Worm (Caenorhabditis elegans): ENCODE results near the gene T22D1.17.

T22D1.17 gene

ce11 chrIV:6907487-6907886 lies 1.7 kb downstream of the T22D1.17 start:
- no peak for TF ChIP-seq pha-4 (tag; optimal IDR thresholded peaks at IDR 0.05)
- TF ChIP-seq drap-1 (GFP tag; optimal IDR thresholded peaks at IDR 0.05) = no peak
- TF ChIP-seq snpc-4 (tag; optimal IDR thresholded peaks at IDR 0.05) = no peak
- no peak for TF ChIP-seq flh-1 (GFP tag; optimal IDR thresholded peaks at IDR 0.05)
- TF ChIP-seq sem-2 (GFP tag; optimal IDR thresholded peaks at IDR 0.05) = no peak
- TF ChIP-seq nhr-237 (tag; optimal IDR thresholded peaks at IDR 0.05) = no peak
- TF ChIP-seq ham-2 (GFP tag; optimal IDR thresholded peaks at IDR 0.05) = no peak
- TF ChIP-seq nhr-28 (tag; optimal IDR thresholded peaks at IDR 0.05) = no peak
- TF ChIP-seq bed-3 (GFP tag; optimal IDR thresholded peaks at IDR 0.05) = no peak
- no peak for TF ChIP-seq elt-3 (tag; optimal IDR thresholded peaks at IDR 0.05)
- TF ChIP-seq M03D4.4 (tag; optimal IDR thresholded peaks at IDR 0.05) = no peak
- no peak for TF ChIP-seq zip-8 (tag; optimal IDR thresholded peaks at IDR 0.05)
- TF ChIP-seq nhr-12 (tag; optimal IDR thresholded peaks at IDR 0.05) = no peak
- TF ChIP-seq hlh-1 (tag; optimal IDR thresholded peaks at IDR 0.05) = no peak
- no peak for TF ChIP-seq lsy-2 (tag; optimal IDR thresholded peaks at IDR 0.05)
- TF ChIP-seq unc-120 (tag; optimal IDR thresholded peaks at IDR 0.05; ENCODE audit: poor library complexity, severe bottlenecking) = no peak

ce11 chrIV:6909863-6910733 lies 4.3 kb downstream of the T22D1.17 start, which contains the start of the genes rpn-1 and ribo-1:
rpn-1 (minus strand) TSS chrIV:6909913.
ribo-1 (plus strand) TSS chrIV:6910683.
- TF ChIP-seq ceh-39 (tag; optimal IDR thresholded peaks at IDR 0.05) = no peak
- peak; percentile 15 for TF ChIP-seq mep-1 (tag; optimal IDR thresholded peaks at IDR 0.05)
- TF ChIP-seq nhr-237 (tag; optimal IDR thresholded peaks at IDR 0.05) = peak; percentile 22

ce11 chrIV:6912851-6913588 lies 7.2 kb downstream of the T22D1.17 start, which contains the start of gene T22D1.3:
T22D1.3 (plus strand) TSS chrIV:6913538.
- TF ChIP-seq mls-2 (tag; optimal IDR thresholded peaks at IDR 0.05) = no peak
- TF ChIP-seq ceh-83 (GFP tag; optimal IDR thresholded peaks at IDR 0.05) = no peak
- TF ChIP-seq bed-3 (GFP tag; optimal IDR thresholded peaks at IDR 0.05) = no peak
- no peak for TF ChIP-seq elt-3 (tag; optimal IDR thresholded peaks at IDR 0.05)

- TF ChIP-seq nhr-76 (tag; optimal IDR thresholded peaks at IDR 0.05) (no peak), M03D4.4 (tag; optimal IDR thresholded peaks at IDR 0.05) (no peak), drap-1 (GFP tag; optimal IDR thresholded peaks at IDR 0.05) (no peak), elt-3 (tag; optimal IDR thresholded peaks at IDR 0.05) (no peak), hlh-1 (tag; optimal IDR thresholded peaks at IDR 0.05) (no peak), cnd-1 (tag; optimal IDR thresholded peaks at IDR 0.05) (no peak), bed-3 (GFP tag; optimal IDR thresholded peaks at IDR 0.05) (no peak), sptf-1 (tag; optimal IDR thresholded peaks at IDR 0.05) (no peak), ceh-39 (tag; optimal IDR thresholded peaks at IDR 0.05) (no peak), blmp-1 (tag; optimal IDR thresholded peaks at IDR 0.05) (no peak), nhr-237 (tag; optimal IDR thresholded peaks at IDR 0.05) (no peak), lin-32 (GFP tag; optimal IDR thresholded peaks at IDR 0.05) (no peak), nhr-28 (tag; optimal IDR thresholded peaks at IDR 0.05) (no peak), nhr-2 (tag; optimal IDR thresholded peaks at IDR 0.05) (no peak), ceh-43 (GFP tag; optimal IDR thresholded peaks at IDR 0.05) (no peak), unc-120 (tag; optimal IDR thresholded peaks at IDR 0.05; ENCODE audit: poor library complexity, severe bottlenecking) (no peak), pha-4 (tag; optimal IDR thresholded peaks at IDR 0.05) (no peak), lsy-2 (tag; optimal IDR thresholded peaks at IDR 0.05) (no peak), unc-62 (GFP tag; optimal IDR thresholded peaks at IDR 0.05) (no peak)
Measured at ce11 chrIV:6916831-6917230, 11.0 kb downstream of the T22D1.17 start.

ce11 chrIV:6919318-6919717 lies 13.5 kb downstream of the T22D1.17 start, which contains the start of gene ruvb-2:
ruvb-2 (minus strand) TSS chrIV:6919406.
- no peak for TF ChIP-seq ceh-83 (GFP tag; optimal IDR thresholded peaks at IDR 0.05)
- TF ChIP-seq ceh-43 (GFP tag; optimal IDR thresholded peaks at IDR 0.05) = peak; percentile 42
- no peak for TF ChIP-seq unc-39 (tag; optimal IDR thresholded peaks at IDR 0.05)
- TF ChIP-seq sptf-1 (tag; optimal IDR thresholded peaks at IDR 0.05) = peak; percentile 38
- TF ChIP-seq lin-13 (tag; optimal IDR thresholded peaks at IDR 0.05) = peak; percentile 58
- no peak for TF ChIP-seq ceh-39 (tag; optimal IDR thresholded peaks at IDR 0.05)
- TF ChIP-seq ces-1 (GFP tag; optimal IDR thresholded peaks at IDR 0.05) = peak; percentile 93
- TF ChIP-seq drap-1 (GFP tag; optimal IDR thresholded peaks at IDR 0.05) = no peak
- TF ChIP-seq hlh-1 (tag; optimal IDR thresholded peaks at IDR 0.05) = no peak
- TF ChIP-seq lsy-2 (tag; optimal IDR thresholded peaks at IDR 0.05) = peak; percentile 81
- no peak for TF ChIP-seq sem-2 (GFP tag; optimal IDR thresholded peaks at IDR 0.05)
- no peak for TF ChIP-seq nhr-12 (tag; optimal IDR thresholded peaks at IDR 0.05)
- TF ChIP-seq nhr-76 (tag; optimal IDR thresholded peaks at IDR 0.05) = no peak
- no peak for TF ChIP-seq ztf-11 (tag; optimal IDR thresholded peaks at IDR 0.05)
- no peak for TF ChIP-seq zip-8 (tag; optimal IDR thresholded peaks at IDR 0.05)
- no peak for TF ChIP-seq bed-3 (GFP tag; optimal IDR thresholded peaks at IDR 0.05)
- TF ChIP-seq unc-120 (tag; optimal IDR thresholded peaks at IDR 0.05; ENCODE audit: poor library complexity, severe bottlenecking) = no peak
- TF ChIP-seq elt-1 (tag; optimal IDR thresholded peaks at IDR 0.05; ENCODE audit: borderline replicate concordance, insufficient read depth) = no peak
- no peak for TF ChIP-seq tbx-8 (GFP tag; optimal IDR thresholded peaks at IDR 0.05)
- peak; percentile 27 for TF ChIP-seq blmp-1 (tag; optimal IDR thresholded peaks at IDR 0.05)
- TF ChIP-seq mep-1 (tag; optimal IDR thresholded peaks at IDR 0.05) = peak; percentile 65
- TF ChIP-seq pha-4 (tag; optimal IDR thresholded peaks at IDR 0.05) = peak; percentile 59
- no peak for TF ChIP-seq elt-3 (tag; optimal IDR thresholded peaks at IDR 0.05)
- TF ChIP-seq flh-1 (GFP tag; optimal IDR thresholded peaks at IDR 0.05) = no peak
- no peak for TF ChIP-seq M03D4.4 (tag; optimal IDR thresholded peaks at IDR 0.05)
- TF ChIP-seq unc-62 (GFP tag; optimal IDR thresholded peaks at IDR 0.05) = no peak
- no peak for TF ChIP-seq lin-32 (GFP tag; optimal IDR thresholded peaks at IDR 0.05)
- TF ChIP-seq cnd-1 (tag; optimal IDR thresholded peaks at IDR 0.05) = no peak
- no peak for TF ChIP-seq mab-5 (tag; optimal IDR thresholded peaks at IDR 0.05)
